Fruit fly (Drosophila melanogaster) ovary, adult (tissue): ENCODE data around the gene ast.

Source experiments
- CG17801 ChIP-seq: fragments of 200-800 bp; optimal IDR thresholded peaks from 2 replicates; lab custom pipeline; 2019; ENCODE audit warnings: missing biosample characterization, mild to moderate bottlenecking, missing genetic modification characterization, moderate library complexity; ENCODE audit not compliant: partially characterized antibody

ast gene

DNA sequence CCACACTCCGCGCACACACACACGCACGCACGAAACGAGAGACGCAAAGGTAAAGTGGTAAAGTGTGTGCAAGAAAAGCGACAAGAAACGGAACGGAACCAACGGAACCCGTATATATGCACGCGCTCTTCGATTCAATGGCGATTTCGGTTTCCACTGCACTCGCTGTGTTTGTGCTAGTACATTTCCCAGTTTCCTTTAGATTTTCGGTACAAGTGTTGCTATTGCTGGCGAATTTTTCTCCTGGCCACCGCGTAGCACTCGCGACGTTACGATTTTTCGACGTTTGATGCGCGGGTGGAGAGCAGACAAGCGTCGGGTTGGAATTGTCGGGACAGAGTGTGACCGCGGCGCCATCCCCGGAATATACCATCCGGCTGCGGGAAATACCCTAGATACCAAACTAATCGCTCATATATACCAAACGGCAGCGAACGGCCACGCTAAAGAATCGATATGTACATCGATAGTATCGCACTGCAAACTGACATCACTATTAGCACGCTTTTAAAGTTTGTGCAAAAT is at the start of gene ast, which contains the start of gene S:
ast (plus strand) TSS at position 480 of the 525 bp plus-strand sequence.
S (minus strand) TSS at position 347 of the 525 bp plus-strand sequence.
- peak; percentile 17 for TF ChIP-seq CG17801 (GFP tag; lab: Kevin White, UChicago)

dm6 chr2L:1036811-1037296 is 40.9 kb upstream of the ast start, which contains the start of gene gNacalpha:
gNacalpha (plus strand) TSS chr2L:1037246.
- TF ChIP-seq CG17801 (GFP tag; lab: Kevin White, UChicago), result no peak

dm6 chr2L:1043195-1043990 is 34.4 kb upstream of the ast start:
- TF ChIP-seq CG17801 (GFP tag; lab: Kevin White, UChicago), result no peak

DNA sequence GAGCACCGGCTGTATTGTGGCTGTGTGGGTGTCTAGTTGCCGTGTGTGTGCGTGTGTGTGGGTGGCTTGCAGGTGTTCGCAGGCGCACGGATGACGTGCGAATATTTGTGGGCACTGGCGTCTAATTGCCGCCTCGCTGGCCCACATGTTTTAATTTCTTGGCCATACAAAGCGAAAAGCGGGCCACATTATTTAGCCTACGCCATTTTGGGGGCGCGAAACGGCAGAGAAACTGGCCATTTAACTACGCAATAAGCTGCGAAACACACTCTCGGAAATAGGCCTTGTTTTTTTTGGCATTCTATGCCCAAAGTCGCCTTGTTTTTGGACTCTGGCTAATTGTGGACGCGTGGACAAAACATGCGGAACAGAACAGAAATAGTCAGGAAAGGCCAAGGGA is 30.5 kb upstream of the ast start:
- no peak for TF ChIP-seq CG17801 (GFP tag; lab: Kevin White, UChicago)

- no peak for TF ChIP-seq CG17801 (GFP tag; lab: Kevin White, UChicago)
These were observed 29.8 kb upstream of the ast start, which contains the start of gene IA-2 for dm6 chr2L:1047965-1048364. IA-2 (minus strand) TSS chr2L:1048053.

DNA sequence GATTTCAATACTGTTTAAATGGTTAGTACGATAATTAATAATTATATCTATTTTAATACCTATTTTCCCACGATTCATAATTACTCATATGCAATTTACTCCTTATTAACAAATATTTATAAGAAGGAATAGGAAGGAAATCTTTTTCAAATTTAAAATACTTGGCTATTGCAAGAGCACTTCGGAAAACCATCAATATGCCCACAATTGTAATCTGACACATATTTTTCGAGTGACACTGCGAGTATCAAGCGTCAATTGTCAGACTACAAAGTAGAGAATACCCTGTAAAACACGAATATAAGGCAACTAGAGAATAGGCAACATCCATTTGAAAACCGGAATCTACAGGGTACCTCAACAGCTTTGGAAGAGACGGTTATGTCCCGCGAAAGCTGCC is 29.3 kb upstream of the ast start:
- no peak for TF ChIP-seq CG17801 (GFP tag; lab: Kevin White, UChicago)

DNA sequence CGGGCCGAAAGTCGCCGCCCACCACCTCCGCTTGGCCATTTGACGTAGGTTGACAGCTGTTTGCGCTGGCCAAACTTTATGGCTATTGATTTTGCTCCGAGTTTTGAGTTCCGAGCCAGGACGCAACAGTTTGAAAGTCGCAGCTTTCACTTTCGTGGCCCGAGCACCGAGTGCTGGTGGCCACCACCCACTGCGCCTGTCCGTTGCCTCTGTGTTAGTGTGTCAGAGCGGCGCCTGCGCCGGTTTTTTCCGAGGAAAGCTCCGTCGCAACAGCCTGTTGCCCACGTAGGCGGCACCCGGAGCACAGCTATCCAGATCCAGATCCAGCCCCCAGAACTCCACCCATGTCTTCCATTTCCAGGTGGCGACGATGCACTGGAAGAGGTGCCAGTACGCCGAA is 28.9 kb upstream of the ast start:
- TF ChIP-seq CG17801 (GFP tag; lab: Kevin White, UChicago), result no peak

dm6 chr2L:1049361-1049760 is 28.4 kb upstream of the ast start:
- TF ChIP-seq CG17801 (GFP tag; lab: Kevin White, UChicago), result no peak

dm6 chr2L:1056631-1057030 is 21.1 kb upstream of the ast start:
- TF ChIP-seq CG17801 (GFP tag; lab: Kevin White, UChicago), result no peak

DNA sequence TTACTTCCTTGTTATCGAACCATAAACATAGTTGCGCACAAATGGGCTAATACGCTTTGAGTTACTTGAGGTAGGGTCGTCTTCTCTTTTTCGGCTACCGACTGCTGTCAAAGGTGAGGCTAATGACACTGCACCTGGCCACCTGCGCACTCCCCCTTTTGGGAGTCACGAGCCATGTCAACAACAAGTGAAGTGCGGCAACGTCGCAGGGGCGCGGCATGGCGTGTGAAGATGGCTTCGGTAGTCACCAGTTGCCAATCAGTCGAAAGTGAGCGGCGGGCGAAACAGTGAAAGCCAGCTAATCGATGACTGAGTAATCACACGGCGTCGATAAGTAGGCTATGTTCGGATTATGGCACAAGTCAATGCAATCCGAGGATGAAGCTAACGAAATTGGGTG is 20.2 kb upstream of the ast start:
- TF ChIP-seq CG17801 (GFP tag; lab: Kevin White, UChicago), result no peak

- TF ChIP-seq CG17801 (GFP tag; lab: Kevin White, UChicago), result no peak
These were observed 15.0 kb upstream of the ast start for dm6 chr2L:1062473-1063363.

DNA sequence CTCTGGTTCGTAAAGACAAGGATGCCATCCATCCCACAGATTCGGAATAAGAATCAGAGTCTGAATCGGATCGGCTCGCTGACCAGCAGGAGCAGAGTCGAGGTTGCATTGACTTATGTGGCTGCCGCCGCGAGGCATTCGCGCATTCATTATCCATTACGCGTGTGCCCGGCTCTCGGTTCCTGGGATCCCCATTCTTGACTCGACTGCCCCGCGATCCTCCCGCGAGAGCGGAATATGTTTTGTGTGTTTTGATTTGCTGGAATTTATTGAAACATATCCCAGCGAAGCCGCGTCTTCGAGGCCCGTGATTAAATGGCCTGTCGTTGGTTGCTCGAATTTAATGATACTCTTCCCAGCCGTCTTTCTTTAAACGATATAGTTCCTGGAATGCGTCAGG is 14.1 kb upstream of the ast start:
- TF ChIP-seq CG17801 (GFP tag; lab: Kevin White, UChicago), result no peak

- TF ChIP-seq CG17801 (GFP tag; lab: Kevin White, UChicago), result no peak
These were observed 13.2 kb upstream of the ast start for dm6 chr2L:1064544-1064943.

dm6 chr2L:1065038-1065437 is 12.7 kb upstream of the ast start:
- no peak for TF ChIP-seq CG17801 (GFP tag; lab: Kevin White, UChicago)

dm6 chr2L:1066330-1066729 is 11.4 kb upstream of the ast start:
- TF ChIP-seq CG17801 (GFP tag; lab: Kevin White, UChicago), result no peak
